Fruit fly (Drosophila melanogaster): Measurements from ENCODE around the gene sfl.

- no peak for TF ChIP-seq CG34367 (tag; optimal IDR thresholded peaks at IDR 0.05)
- no peak for TF ChIP-seq Snoo (tag; optimal IDR thresholded peaks at IDR 0.05)
- no peak for TF ChIP-seq CG13204 (GFP tag; optimal IDR thresholded peaks at IDR 0.05)
- no peak for TF ChIP-seq Pif1A (GFP tag; optimal IDR thresholded peaks at IDR 0.05)
- no peak for TF ChIP-seq D1 (tag; optimal IDR thresholded peaks at IDR 0.05)
- TF ChIP-seq gl (tag; optimal IDR thresholded peaks at IDR 0.05), result no peak
Observed at dm6 chr3L:6522785-6523184, 27.3 kb downstream of the sfl start.

All from whole organism, pupa.